Fruit fly (Drosophila melanogaster) whole organism, pupa: ENCODE data around the gene Cad86C.

ENCODE experiments used
- CG17806 ChIP-seq: fragments of 200-800 bp; sonication (Bioruptor generic); optimal IDR thresholded peaks from 2 replicates; lab custom pipeline; 2018; ENCODE audit warnings: missing biosample characterization, mild to moderate bottlenecking, missing genetic modification characterization, moderate library complexity
- CG32121 ChIP-seq: fragments of 200-800 bp; sonication (Bioruptor generic); IDR thresholded peaks from 2 replicates; pipeline ENCODE4 v1.3.6; 2022; ENCODE audit warnings: missing biosample characterization, missing genetic modification characterization
- CG4496 ChIP-seq: fragments of 200-800 bp; sonication (Bioruptor generic); IDR thresholded peaks from 3 replicates; pipeline ENCODE4 v1.3.6; 2022; ENCODE audit warnings: missing biosample characterization, missing genetic modification characterization
- EcR ChIP-seq: fragments of 200-800 bp; sonication (Bioruptor generic); optimal IDR thresholded peaks from 3 replicates; lab custom pipeline; 2019; ENCODE audit warnings: missing biosample characterization, missing genetic modification characterization, mild to moderate bottlenecking, moderate library complexity, missing genetic modification reagents
- Ets98B ChIP-seq: fragments of 200-800 bp; sonication (Bioruptor generic); IDR thresholded peaks from 2 replicates; pipeline ENCODE4 v1.3.6; 2022; ENCODE audit warnings: missing biosample characterization, missing genetic modification characterization
- Pif1A ChIP-seq: fragments of 200-800 bp; sonication (Bioruptor generic); optimal IDR thresholded peaks from 3 replicates; lab custom pipeline; 2016; ENCODE audit warnings: missing biosample characterization, missing genetic modification characterization
- Snoo ChIP-seq: fragments of 200-800 bp; sonication (Bioruptor generic); optimal IDR thresholded peaks from 3 replicates; lab custom pipeline; 2017; ENCODE audit warnings: missing biosample characterization, mild to moderate bottlenecking, missing genetic modification characterization, inconsistent platforms
- rn ChIP-seq: fragments of 200-800 bp; sonication (Bioruptor generic); IDR thresholded peaks from 2 replicates; pipeline ENCODE4 v1.3.6; 2022; ENCODE audit warnings: missing biosample characterization, missing genetic modification characterization

DNA sequence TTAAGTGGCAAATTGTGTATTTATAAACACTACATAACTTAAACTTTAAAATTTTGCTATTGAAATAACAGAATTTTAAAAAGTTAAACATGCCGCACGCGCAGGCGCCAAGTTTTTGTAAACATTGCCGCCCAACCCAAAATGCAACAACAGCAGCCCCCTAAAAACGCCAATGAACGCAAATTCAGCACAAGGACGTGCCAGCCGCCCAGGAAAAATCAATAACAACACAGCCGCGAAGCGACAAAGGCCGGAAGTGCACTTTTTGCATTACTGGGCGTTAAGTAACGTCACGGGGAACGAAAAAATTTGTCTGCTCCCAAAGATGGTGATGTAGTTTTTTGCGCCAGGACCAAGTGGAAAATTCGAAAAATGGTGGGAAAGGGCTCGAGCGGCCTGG is 45.9 kb downstream of the Cad86C start, which contains the start of gene CG4596:
- TF ChIP-seq CG17806 (tag; lab: Kevin White, UChicago) (no peak), CG32121 (no peak), Snoo (no peak), Ets98B (GFP tag; lab: Robert Waterston, UW) (no peak), EcR (GFP tag; lab: Kevin White, UChicago) (no peak), rn (GFP tag; lab: Robert Waterston, UW) (no peak), CG4496 (GFP tag; lab: Robert Waterston, UW) (no peak), Pif1A (GFP tag; lab: Kevin White, UChicago) (no peak)
